Worm (Caenorhabditis elegans): ENCODE measurements around the gene nhr-195.

DNA sequence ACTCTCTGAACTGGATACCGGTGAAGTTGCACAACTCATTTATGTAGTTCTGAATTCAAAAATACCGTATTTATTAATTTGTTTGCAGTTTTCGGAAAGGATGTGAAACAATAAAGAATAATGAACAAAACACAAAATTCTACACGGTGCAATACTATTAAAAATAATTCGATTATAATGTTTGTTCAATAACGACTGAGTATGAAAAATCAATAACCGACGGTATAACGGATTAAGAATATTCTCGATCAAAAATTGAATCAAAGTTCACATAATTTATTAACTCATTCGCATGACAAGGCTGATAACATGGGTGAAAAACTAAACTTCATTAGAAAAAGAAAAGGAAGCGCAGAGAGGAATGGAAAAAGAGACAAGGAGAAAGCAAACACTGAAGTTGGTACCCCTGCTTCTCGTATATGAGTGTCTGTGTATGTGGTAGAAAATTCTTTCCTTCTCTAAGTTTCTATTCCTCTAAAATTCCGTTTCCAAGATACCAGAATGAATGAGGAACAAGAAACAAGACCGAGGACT, 2.8 kb upstream of the nhr-195 start, which contains the start of gene nhr-143:
- TF ChIP-seq tab-1 (GFP tag; IDR thresholded peaks at IDR 0.05) (no peak), flt-1 (GFP tag; IDR thresholded peaks at IDR 0.05) (no peak), ref-1 (GFP tag; conservative IDR thresholded peaks at IDR 0.05) (no peak), klf-2 (GFP tag; conservative IDR thresholded peaks at IDR 0.05) (no peak), ztf-23 (GFP tag; IDR thresholded peaks at IDR 0.05) (no peak), ztf-29 (GFP tag; IDR thresholded peaks at IDR 0.05) (no peak), cog-1 (tag; optimal IDR thresholded peaks at IDR 0.05) (no peak), T22C8.4 (GFP tag; IDR thresholded peaks at IDR 0.05) (no peak)

Measured in whole organism, midembryonic.